Worm (Caenorhabditis elegans) whole organism, early embryonic: ENCODE data around the gene C50F4.10.
A peak's percentile ranks its signal among the peaks of the same experiment; 100 is the strongest.

ENCODE experiments used
- B0310.2 ChIP-seq: sonication (generic microtip); optimal IDR thresholded peaks from 2 replicates; lab custom pipeline; 2016; ENCODE audit warnings: mild to moderate bottlenecking, missing genetic modification characterization, missing compliant biosample characterization
- F13C5.2 ChIP-seq: sonication (generic microtip); optimal IDR thresholded peaks from 2 replicates; lab custom pipeline; 2017; ENCODE audit warnings: mild to moderate bottlenecking, missing genetic modification characterization, inconsistent platforms, missing compliant biosample characterization
- aly-1 ChIP-seq: sonication (generic microtip); optimal IDR thresholded peaks from 2 replicates; lab custom pipeline; 2016; ENCODE audit warnings: missing genetic modification characterization, missing compliant biosample characterization
- ama-1 ChIP-seq: fragments of 150-350 bp; optimal IDR thresholded peaks from 2 replicates; lab custom pipeline; 2014
- ceh-13 ChIP-seq: fragments of 200-800 bp; sonication (Bioruptor generic); optimal IDR thresholded peaks from 2 replicates; lab custom pipeline; 2018; ENCODE audit warnings: mild to moderate bottlenecking, missing genetic modification characterization, missing compliant biosample characterization
- ceh-36 ChIP-seq: sonication (generic microtip); optimal IDR thresholded peaks from 2 replicates; lab custom pipeline; 2016; ENCODE audit warnings: missing genetic modification characterization, inconsistent platforms, missing compliant biosample characterization
- ets-7 ChIP-seq: sonication (generic microtip); optimal IDR thresholded peaks from 2 replicates; lab custom pipeline; 2016; ENCODE audit warnings: missing genotype, missing genetic modification characterization, missing compliant biosample characterization
- flt-1 ChIP-seq: fragments of 200-800 bp; sonication (Bioruptor generic); IDR thresholded peaks from 2 replicates; pipeline ENCODE4 v1.3.6; 2022; ENCODE audit warnings: missing genetic modification characterization, missing compliant biosample characterization
- hmbx-1 ChIP-seq: sonication (generic microtip); optimal IDR thresholded peaks from 2 replicates; lab custom pipeline; 2016; ENCODE audit warnings: mild to moderate bottlenecking, missing genetic modification characterization, missing compliant biosample characterization
- hmg-4 ChIP-seq: fragments of 200-800 bp; sonication (Bioruptor generic); optimal IDR thresholded peaks from 2 replicates; lab custom pipeline; 2018; ENCODE audit warnings: mild to moderate bottlenecking, missing genetic modification characterization, missing compliant biosample characterization
- hnd-1 ChIP-seq: sonication (generic microtip); optimal IDR thresholded peaks from 2 replicates; lab custom pipeline; 2016; ENCODE audit warnings: missing genetic modification characterization, missing compliant biosample characterization
- pes-1 ChIP-seq: fragments of 200-800 bp; sonication (Bioruptor generic); IDR thresholded peaks from 2 replicates; pipeline ENCODE4 v1.3.6; 2022; ENCODE audit warnings: missing genetic modification reagents, missing genetic modification characterization, missing compliant biosample characterization
- scrt-1 ChIP-seq: fragments of 200-800 bp; sonication (Bioruptor generic); IDR thresholded peaks from 2 replicates; pipeline ENCODE4 v1.3.6; 2022; ENCODE audit warnings: missing genetic modification characterization, missing compliant biosample characterization
- sea-1 ChIP-seq: fragments of 200-800 bp; sonication (Bioruptor generic); conservative IDR thresholded peaks from 2 replicates; pipeline ENCODE4 v1.3.6; 2022; ENCODE audit warnings: missing genetic modification characterization, missing compliant biosample characterization
- tbx-11 ChIP-seq: fragments of 200-800 bp; sonication (Bioruptor generic); IDR thresholded peaks from 2 replicates; pipeline ENCODE4 v1.3.6; 2022; ENCODE audit warnings: missing genetic modification characterization, missing compliant biosample characterization
- tbx-37 ChIP-seq: fragments of 200-800 bp; sonication (Bioruptor generic); conservative IDR thresholded peaks from 2 replicates; pipeline ENCODE4 v1.3.6; 2022; ENCODE audit warnings: missing genetic modification reagents, missing genetic modification characterization, missing compliant biosample characterization
- tra-4 ChIP-seq: sonication (generic microtip); optimal IDR thresholded peaks from 2 replicates; lab custom pipeline; 2017; ENCODE audit warnings: missing genetic modification characterization, missing compliant biosample characterization

Gene C50F4.10

ce11 chrV:9503152-9503817, 28.1 kb downstream of the C50F4.10 start:
- TF ChIP-seq ets-7 (tag; lab: Kevin White, UChicago) (peak; percentile 76), scrt-1 (GFP tag; lab: Robert Waterston, UW) (peak; percentile 97), ceh-36 (tag; lab: Kevin White, UChicago) (peak; percentile 91), flt-1 (peak; percentile 96), ceh-13 (GFP tag; lab: Kevin White, UChicago) (peak; percentile 84), ama-1 (lab: Kevin White, UChicago) (no peak), tbx-11 (peak; percentile 94), sea-1 (GFP tag; lab: Robert Waterston, UW) (peak; percentile 96), tbx-37 (GFP tag; lab: Robert Waterston, UW) (peak; percentile 92), F13C5.2 (tag; lab: Kevin White, UChicago) (peak; percentile 91), hnd-1 (tag; lab: Kevin White, UChicago) (peak; percentile 87), pes-1 (GFP tag; lab: Robert Waterston, UW) (no peak; the same call in 1 of the 2 replicates), hmbx-1 (peak; percentile 74), aly-1 (tag; lab: Kevin White, UChicago) (peak; percentile 91), B0310.2 (tag; lab: Kevin White, UChicago) (peak; percentile 93), hmg-4 (GFP tag; lab: Kevin White, UChicago) (peak; percentile 96), tra-4 (tag; lab: Kevin White, UChicago) (peak; percentile 75)

ce11 chrV:9500826-9501451, 30.4 kb downstream of the C50F4.10 start, which contains the start of gene swt-5:
Gene swt-5, plus strand, starts transcription at chrV:9501401.
- TF ChIP-seq F13C5.2 (tag; lab: Kevin White, UChicago) (no peak), flt-1 (no peak), pes-1 (GFP tag; lab: Robert Waterston, UW) (no peak), tbx-11 (no peak), ets-7 (tag; lab: Kevin White, UChicago) (no peak), ceh-13 (GFP tag; lab: Kevin White, UChicago) (no peak), hmbx-1 (no peak), scrt-1 (GFP tag; lab: Robert Waterston, UW) (no peak), aly-1 (tag; lab: Kevin White, UChicago) (no peak), B0310.2 (tag; lab: Kevin White, UChicago) (no peak), hnd-1 (tag; lab: Kevin White, UChicago) (no peak)

- TF ChIP-seq hmg-4 (GFP tag; lab: Kevin White, UChicago) (no peak), B0310.2 (tag; lab: Kevin White, UChicago) (no peak), ets-7 (tag; lab: Kevin White, UChicago) (no peak), ceh-13 (GFP tag; lab: Kevin White, UChicago) (no peak), aly-1 (tag; lab: Kevin White, UChicago) (no peak), F13C5.2 (tag; lab: Kevin White, UChicago) (no peak), tbx-37 (GFP tag; lab: Robert Waterston, UW) (no peak), ama-1 (lab: Kevin White, UChicago) (no peak), tbx-11 (no peak), tra-4 (tag; lab: Kevin White, UChicago) (no peak), hmbx-1 (no peak), ceh-36 (tag; lab: Kevin White, UChicago) (no peak), pes-1 (GFP tag; lab: Robert Waterston, UW) (no peak), flt-1 (no peak), sea-1 (GFP tag; lab: Robert Waterston, UW) (no peak), hnd-1 (tag; lab: Kevin White, UChicago) (no peak), scrt-1 (GFP tag; lab: Robert Waterston, UW) (no peak)
These were observed 32.1 kb downstream of the C50F4.10 start for ce11 chrV:9499295-9499694.

- TF ChIP-seq ama-1 (lab: Kevin White, UChicago) (no peak), tbx-11 (no peak), ceh-13 (GFP tag; lab: Kevin White, UChicago) (no peak), F13C5.2 (tag; lab: Kevin White, UChicago) (no peak), ets-7 (tag; lab: Kevin White, UChicago) (no peak), hmbx-1 (no peak), sea-1 (GFP tag; lab: Robert Waterston, UW) (no peak), aly-1 (tag; lab: Kevin White, UChicago) (no peak), hmg-4 (GFP tag; lab: Kevin White, UChicago) (no peak), B0310.2 (tag; lab: Kevin White, UChicago) (no peak), flt-1 (no peak)
These were observed 34.6 kb downstream of the C50F4.10 start, which contains the start of gene gsnl-1 for ce11 chrV:9496742-9497141. Gene gsnl-1, plus strand, starts transcription at chrV:9497042.

ce11 chrV:9492460-9492859, 38.9 kb downstream of the C50F4.10 start:
- TF ChIP-seq ceh-13 (GFP tag; lab: Kevin White, UChicago), result no peak
- no peak for TF ChIP-seq scrt-1 (GFP tag; lab: Robert Waterston, UW)
- no peak for TF ChIP-seq ama-1 (lab: Kevin White, UChicago)
- no peak for TF ChIP-seq ceh-36 (tag; lab: Kevin White, UChicago)
- no peak for TF ChIP-seq flt-1
- no peak for TF ChIP-seq B0310.2 (tag; lab: Kevin White, UChicago)
- TF ChIP-seq hmg-4 (GFP tag; lab: Kevin White, UChicago), result no peak
- no peak for TF ChIP-seq ets-7 (tag; lab: Kevin White, UChicago)

- TF ChIP-seq tbx-11 (no peak), ceh-36 (tag; lab: Kevin White, UChicago) (no peak), tra-4 (tag; lab: Kevin White, UChicago) (no peak), ceh-13 (GFP tag; lab: Kevin White, UChicago) (no peak), hmg-4 (GFP tag; lab: Kevin White, UChicago) (no peak), hmbx-1 (no peak), B0310.2 (tag; lab: Kevin White, UChicago) (no peak), sea-1 (GFP tag; lab: Robert Waterston, UW) (no peak), ama-1 (lab: Kevin White, UChicago) (no peak), aly-1 (tag; lab: Kevin White, UChicago) (no peak), F13C5.2 (tag; lab: Kevin White, UChicago) (no peak), ets-7 (tag; lab: Kevin White, UChicago) (no peak), flt-1 (no peak), scrt-1 (GFP tag; lab: Robert Waterston, UW) (no peak)
These were observed 39.8 kb downstream of the C50F4.10 start, which contains the start of gene K06A4.7 for ce11 chrV:9491440-9492160. Gene K06A4.7, minus strand, starts transcription at chrV:9491490.
